Worm (Caenorhabditis elegans) whole organism, midembryonic: ENCODE results near the gene gyg-1.

Source experiments
- T22C8.4 ChIP-seq: fragments of 200-800 bp; sonication (Bioruptor generic); IDR thresholded peaks from 2 replicates; pipeline ENCODE4 v1.3.6; 2022; ENCODE audit warnings: missing genetic modification characterization, missing compliant biosample characterization
- cog-1 ChIP-seq: sonication (generic microtip); optimal IDR thresholded peaks from 2 replicates; lab custom pipeline; 2016; ENCODE audit warnings: missing genetic modification characterization, missing compliant biosample characterization
- flt-1 ChIP-seq: fragments of 200-800 bp; sonication (Bioruptor generic); IDR thresholded peaks from 2 replicates; pipeline ENCODE4 v1.3.6; 2022; ENCODE audit warnings: missing genetic modification characterization, missing compliant biosample characterization
- med-1 ChIP-seq: sonication (generic microtip); optimal IDR thresholded peaks from 2 replicates; lab custom pipeline; 2017; ENCODE audit warnings: missing genetic modification characterization, mild to moderate bottlenecking, missing compliant biosample characterization, antibody characterized with exemption, missing genetic modification reagents; ENCODE audit not compliant: insufficient read depth
- ref-1 ChIP-seq: fragments of 200-800 bp; sonication (Bioruptor generic); conservative IDR thresholded peaks from 2 replicates; pipeline ENCODE4 v1.3.6; 2022; ENCODE audit warnings: missing genetic modification reagents, missing genetic modification characterization, missing compliant biosample characterization
- tab-1 ChIP-seq: fragments of 200-800 bp; sonication (Bioruptor generic); IDR thresholded peaks from 2 replicates; pipeline ENCODE4 v1.3.6; 2022; ENCODE audit warnings: missing genetic modification characterization, missing compliant biosample characterization
- ztf-29 ChIP-seq: fragments of 200-800 bp; sonication (Bioruptor generic); IDR thresholded peaks from 2 replicates; pipeline ENCODE4 v1.3.6; 2022; ENCODE audit warnings: missing genetic modification reagents, missing genetic modification characterization, missing compliant biosample characterization

ce11 chrX:3536302-3537251 lies 858 bp upstream of the gyg-1 start:
- TF ChIP-seq flt-1 (GFP tag; lab: Robert Waterston, UW) (no peak), T22C8.4 (GFP tag; lab: Robert Waterston, UW) (no peak), cog-1 (tag; lab: Kevin White, UChicago) (no peak), med-1 (no peak), ztf-29 (no peak), tab-1 (GFP tag; lab: Robert Waterston, UW) (no peak), ref-1 (no peak)
